Fruit fly (Drosophila melanogaster) whole organism, prepupa: Measurements from ENCODE around the gene Jig.
A peak's percentile ranks its signal among the peaks of the same experiment; 100 is the strongest.

Experiments
- Blimp-1 ChIP-seq: fragments of 200-800 bp; sonication (Bioruptor generic); optimal IDR thresholded peaks from 3 replicates; lab custom pipeline; 2017; ENCODE audit warnings: missing biosample characterization, missing genetic modification characterization, mild to moderate bottlenecking, moderate library complexity, missing genetic modification reagents
- CG10631 ChIP-seq: fragments of 200-800 bp; sonication (Bioruptor generic); optimal IDR thresholded peaks from 2 replicates; lab custom pipeline; 2016; ENCODE audit warnings: missing biosample characterization, missing genetic modification characterization
- CG10669 ChIP-seq: fragments of 200-800 bp; sonication (Bioruptor generic); optimal IDR thresholded peaks from 3 replicates; lab custom pipeline; 2018; ENCODE audit warnings: missing biosample characterization, mild to moderate bottlenecking, missing genetic modification characterization, moderate library complexity
- CG11294 ChIP-seq: fragments of 200-800 bp; sonication (Bioruptor generic); IDR thresholded peaks from 2 replicates; pipeline ENCODE4 v1.3.6; 2022; ENCODE audit warnings: missing biosample characterization, missing genetic modification characterization
- CG11762 ChIP-seq: fragments of 200-800 bp; sonication (Bioruptor generic); optimal IDR thresholded peaks from 3 replicates; lab custom pipeline; 2016; ENCODE audit warnings: missing biosample characterization, missing genetic modification characterization; ENCODE audit not compliant: insufficient read depth
- CG11902 ChIP-seq: fragments of 200-800 bp; sonication (Bioruptor generic); optimal IDR thresholded peaks from 3 replicates; lab custom pipeline; 2016; ENCODE audit warnings: missing biosample characterization, missing genetic modification characterization
- CG15336 ChIP-seq: fragments of 200-800 bp; sonication (Bioruptor generic); IDR thresholded peaks from 2 replicates; pipeline ENCODE4 v1.3.6; 2022; ENCODE audit warnings: missing biosample characterization, missing genetic modification characterization
- CG1621 ChIP-seq: fragments of 200-800 bp; sonication (Bioruptor generic); optimal IDR thresholded peaks from 3 replicates; lab custom pipeline; 2018; ENCODE audit warnings: missing biosample characterization, mild to moderate bottlenecking, missing genetic modification characterization
- CG16779 ChIP-seq: fragments of 200-800 bp; sonication (Bioruptor generic); optimal IDR thresholded peaks from 3 replicates; lab custom pipeline; 2017; ENCODE audit warnings: missing biosample characterization, mild to moderate bottlenecking, missing genetic modification characterization
- CG3032 ChIP-seq: fragments of 200-800 bp; optimal IDR thresholded peaks from 2 replicates; lab custom pipeline; 2019; ENCODE audit warnings: missing biosample characterization, mild to moderate bottlenecking, missing genetic modification characterization, moderate library complexity
- CG31627 ChIP-seq: fragments of 200-800 bp; sonication (Bioruptor generic); optimal IDR thresholded peaks from 3 replicates; lab custom pipeline; 2016; ENCODE audit warnings: missing biosample characterization, missing genetic modification characterization
- CG32006 ChIP-seq: fragments of 200-800 bp; sonication (Bioruptor generic); optimal IDR thresholded peaks from 3 replicates; lab custom pipeline; 2017; ENCODE audit warnings: missing biosample characterization, mild to moderate bottlenecking, missing genetic modification characterization
- CG3919 ChIP-seq: fragments of 200-800 bp; sonication (Bioruptor generic); optimal IDR thresholded peaks from 3 replicates; lab custom pipeline; 2016; ENCODE audit warnings: missing biosample characterization, missing genetic modification characterization
- CG4318 ChIP-seq: fragments of 200-800 bp; sonication (Bioruptor generic); optimal IDR thresholded peaks from 3 replicates; lab custom pipeline; 2017; ENCODE audit warnings: missing biosample characterization, mild to moderate bottlenecking, missing genetic modification characterization
- CG6163 ChIP-seq: fragments of 200-800 bp; sonication (Bioruptor generic); IDR thresholded peaks from 3 replicates; pipeline ENCODE4 v1.3.6; 2022; ENCODE audit warnings: missing biosample characterization, missing genetic modification characterization
- CG6792 ChIP-seq: fragments of 200-800 bp; sonication (Bioruptor generic); optimal IDR thresholded peaks from 3 replicates; lab custom pipeline; 2016; ENCODE audit warnings: missing biosample characterization, missing genetic modification characterization
- CG6854 ChIP-seq: fragments of 200-800 bp; sonication (Bioruptor generic); optimal IDR thresholded peaks from 2 replicates; lab custom pipeline; 2017; ENCODE audit warnings: missing biosample characterization, mild to moderate bottlenecking, missing genetic modification characterization
- CG7368 ChIP-seq: fragments of 200-800 bp; sonication (Bioruptor generic); optimal IDR thresholded peaks from 3 replicates; lab custom pipeline; 2016; ENCODE audit warnings: missing biosample characterization, missing genetic modification characterization
- CG8119 ChIP-seq: fragments of 200-800 bp; sonication (Bioruptor generic); IDR thresholded peaks from 3 replicates; pipeline ENCODE4 v1.3.6; 2022; ENCODE audit warnings: missing biosample characterization, missing genetic modification characterization
- CG8319 ChIP-seq: fragments of 200-800 bp; sonication (Bioruptor generic); optimal IDR thresholded peaks from 3 replicates; lab custom pipeline; 2016; ENCODE audit warnings: missing biosample characterization, missing genetic modification characterization
- CG8632 ChIP-seq: fragments of 200-800 bp; sonication (Bioruptor generic); optimal IDR thresholded peaks from 3 replicates; lab custom pipeline; 2016; ENCODE audit warnings: missing biosample characterization, missing genetic modification characterization
- CG9139 ChIP-seq: fragments of 200-800 bp; sonication (Bioruptor generic); optimal IDR thresholded peaks from 3 replicates; lab custom pipeline; 2017; ENCODE audit warnings: missing biosample characterization, mild to moderate bottlenecking, missing genetic modification characterization
- Eip78C ChIP-seq: fragments of 200-800 bp; sonication (Bioruptor generic); peaks from one replicate; lab custom pipeline; 2016; ENCODE audit warnings: missing biosample characterization, missing genetic modification characterization
- Ets21C ChIP-seq: fragments of 200-800 bp; sonication (Bioruptor generic); optimal IDR thresholded peaks from 3 replicates; lab custom pipeline; 2016; ENCODE audit warnings: missing biosample characterization, missing genetic modification characterization
- Ets96B ChIP-seq: fragments of 200-800 bp; optimal IDR thresholded peaks from 2 replicates; lab custom pipeline; 2019; ENCODE audit warnings: missing biosample characterization, mild to moderate bottlenecking, missing genetic modification characterization, moderate library complexity
- Gug ChIP-seq: fragments of 200-800 bp; sonication (Bioruptor generic); IDR thresholded peaks from 2 replicates; pipeline ENCODE4 v1.3.6; 2022; ENCODE audit warnings: missing biosample characterization, missing genetic modification characterization
- Hr39 ChIP-seq: fragments of 200-800 bp; sonication (Bioruptor generic); optimal IDR thresholded peaks from 2 replicates; lab custom pipeline; 2016; ENCODE audit warnings: missing biosample characterization, missing genetic modification characterization
- Hr4 ChIP-seq: fragments of 200-800 bp; sonication (Bioruptor generic); optimal IDR thresholded peaks from 3 replicates; lab custom pipeline; 2016; ENCODE audit warnings: missing biosample characterization, missing genetic modification characterization
- Lpt ChIP-seq: fragments of 200-800 bp; sonication (Bioruptor generic); optimal IDR thresholded peaks from 3 replicates; lab custom pipeline; 2016; ENCODE audit warnings: missing biosample characterization, missing genetic modification characterization
- Met ChIP-seq: fragments of 200-800 bp; sonication (Bioruptor generic); optimal IDR thresholded peaks from 3 replicates; lab custom pipeline; 2016; ENCODE audit warnings: missing biosample characterization, missing genetic modification characterization
- OdsH ChIP-seq: fragments of 200-800 bp; sonication (Bioruptor generic); optimal IDR thresholded peaks from 3 replicates; lab custom pipeline; 2016; ENCODE audit warnings: missing biosample characterization, missing genetic modification characterization
- Smox ChIP-seq: fragments of 200-800 bp; sonication (Bioruptor generic); optimal IDR thresholded peaks from 3 replicates; lab custom pipeline; 2016; ENCODE audit warnings: missing biosample characterization, missing genetic modification characterization
- Sox15 ChIP-seq: fragments of 200-800 bp; sonication (Bioruptor generic); optimal IDR thresholded peaks from 3 replicates; lab custom pipeline; 2016; ENCODE audit warnings: missing biosample characterization, missing genetic modification characterization
- achi ChIP-seq: fragments of 200-800 bp; sonication (Bioruptor generic); optimal IDR thresholded peaks from 3 replicates; lab custom pipeline; 2016; ENCODE audit warnings: missing biosample characterization, missing genetic modification characterization
- acj6 ChIP-seq: fragments of 200-800 bp; sonication (Bioruptor generic); optimal IDR thresholded peaks from 3 replicates; lab custom pipeline; 2016; ENCODE audit warnings: missing biosample characterization, missing genetic modification characterization
- cyc ChIP-seq: fragments of 200-800 bp; sonication (Bioruptor generic); optimal IDR thresholded peaks from 3 replicates; lab custom pipeline; 2016; ENCODE audit warnings: missing biosample characterization, missing genetic modification characterization
- dac ChIP-seq: fragments of 200-800 bp; sonication (Bioruptor generic); optimal IDR thresholded peaks from 2 replicates; lab custom pipeline; 2017; ENCODE audit warnings: missing biosample characterization, mild to moderate bottlenecking, missing genetic modification characterization
- dsx ChIP-seq: fragments of 200-800 bp; optimal IDR thresholded peaks from 3 replicates; lab custom pipeline; 2019; ENCODE audit warnings: missing biosample characterization, mild to moderate bottlenecking, missing genetic modification characterization, moderate library complexity; ENCODE audit not compliant: poor library complexity, severe bottlenecking
- eg ChIP-seq: fragments of 200-800 bp; sonication (Bioruptor generic); IDR thresholded peaks from 3 replicates; pipeline ENCODE4 v1.3.6; 2022; ENCODE audit warnings: missing biosample characterization, missing genetic modification characterization
- esn ChIP-seq: fragments of 200-800 bp; sonication (Bioruptor generic); optimal IDR thresholded peaks from 2 replicates; lab custom pipeline; 2016; ENCODE audit warnings: missing biosample characterization, mild to moderate bottlenecking, missing genetic modification characterization, moderate library complexity
- fd59A ChIP-seq: fragments of 200-800 bp; sonication (Bioruptor generic); optimal IDR thresholded peaks from 2 replicates; lab custom pipeline; 2017; ENCODE audit warnings: missing biosample characterization, mild to moderate bottlenecking, missing genetic modification characterization, missing genetic modification reagents
- fd85E ChIP-seq: fragments of 200-800 bp; sonication (Bioruptor generic); optimal IDR thresholded peaks from 3 replicates; lab custom pipeline; 2016; ENCODE audit warnings: missing biosample characterization, missing genetic modification characterization
- fkh ChIP-seq: fragments of 200-800 bp; sonication (Bioruptor generic); optimal IDR thresholded peaks from 3 replicates; lab custom pipeline; 2017; ENCODE audit warnings: missing biosample characterization, mild to moderate bottlenecking, missing genetic modification characterization, moderate library complexity
- lz ChIP-seq: fragments of 200-800 bp; sonication (Bioruptor generic); optimal IDR thresholded peaks from 3 replicates; lab custom pipeline; 2016; ENCODE audit warnings: missing biosample characterization, missing genetic modification characterization
- pdm3 ChIP-seq: fragments of 200-800 bp; sonication (Bioruptor generic); optimal IDR thresholded peaks from 3 replicates; lab custom pipeline; 2016; ENCODE audit warnings: missing biosample characterization, missing genetic modification characterization
- spab ChIP-seq: fragments of 200-800 bp; sonication (Bioruptor generic); optimal IDR thresholded peaks from 2 replicates; lab custom pipeline; 2017; ENCODE audit warnings: missing biosample characterization, mild to moderate bottlenecking, missing genetic modification characterization, missing genetic modification reagents
- ss ChIP-seq, 2 experiments: fragments of 200-800 bp; sonication (Bioruptor generic); optimal IDR thresholded peaks; 2 replicates in 1 of 2; 3 replicates in 1 of 2; lab custom pipeline; 2017 to 2018; ENCODE audit warnings: mild to moderate bottlenecking in 2 of 2, missing biosample characterization in 2 of 2, missing genetic modification characterization in 2 of 2, moderate library complexity in 1 of 2
- svp ChIP-seq: fragments of 200-800 bp; sonication (Bioruptor generic); peaks from one replicate; lab custom pipeline; 2016; ENCODE audit warnings: missing biosample characterization, missing genetic modification characterization
- topi ChIP-seq: fragments of 200-800 bp; sonication (Bioruptor generic); optimal IDR thresholded peaks from 3 replicates; lab custom pipeline; 2016; ENCODE audit warnings: missing biosample characterization, missing genetic modification characterization
- vri ChIP-seq: fragments of 200-800 bp; sonication (Bioruptor generic); optimal IDR thresholded peaks from 3 replicates; lab custom pipeline; 2016; ENCODE audit warnings: missing biosample characterization, mild to moderate bottlenecking, missing genetic modification characterization

Jig gene

DNA sequence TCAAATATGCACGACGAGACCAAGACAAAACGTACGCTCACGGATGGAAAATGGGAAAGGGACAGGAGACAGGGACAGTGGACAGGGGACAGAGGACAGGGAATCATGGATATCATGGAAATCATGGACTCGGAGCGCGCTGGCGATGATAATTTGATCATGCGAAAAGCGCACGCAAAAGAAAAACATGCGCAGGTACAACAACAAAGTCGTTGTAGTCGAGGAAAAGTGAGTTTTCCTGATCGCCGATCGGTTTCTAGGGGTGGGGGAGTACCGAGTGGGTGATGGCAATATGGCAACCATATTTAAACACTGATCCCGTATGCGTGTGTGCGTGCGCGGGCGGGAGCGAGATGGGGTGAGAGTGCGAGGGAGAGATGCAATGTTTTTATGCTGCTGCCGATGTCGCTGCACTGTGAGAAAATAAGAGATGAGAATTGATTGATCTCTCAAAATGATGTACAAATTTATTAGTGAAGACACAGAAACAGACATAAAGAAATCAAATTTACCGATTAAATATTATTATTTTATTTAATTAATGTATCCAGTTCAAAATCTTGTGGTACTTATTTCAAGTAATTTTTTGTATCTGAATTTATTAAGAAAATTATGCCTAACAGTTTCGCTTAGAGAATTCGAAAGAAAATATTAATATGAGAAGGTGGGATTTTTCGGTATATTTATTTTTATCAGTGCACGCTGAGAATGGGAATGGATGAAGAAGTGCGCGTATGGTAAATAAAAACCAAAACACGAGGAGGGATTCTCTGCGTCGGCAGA is 30.2 kb downstream of the Jig start:
- no peak for TF ChIP-seq cyc (GFP tag; lab: Kevin White, UChicago)
- TF ChIP-seq fd59A (GFP tag; lab: Kevin White, UChicago) = peak; percentile 48
- TF ChIP-seq CG10631 (GFP tag; lab: Kevin White, UChicago) = peak; percentile 74
- TF ChIP-seq spab (GFP tag; lab: Kevin White, UChicago) = peak; percentile 62
- peak; percentile 59 for TF ChIP-seq CG3919 (GFP tag; lab: Kevin White, UChicago)
- TF ChIP-seq fd85E (GFP tag; lab: Kevin White, UChicago) = no peak
- peak; percentile 60 for TF ChIP-seq achi (GFP tag; lab: Kevin White, UChicago)
- no peak for TF ChIP-seq lz (GFP tag; lab: Kevin White, UChicago)
- TF ChIP-seq topi (GFP tag; lab: Kevin White, UChicago) = peak; percentile 0
- TF ChIP-seq Hr4 (GFP tag; lab: Kevin White, UChicago) = peak; percentile 46
- peak; percentile 20 for TF ChIP-seq esn (GFP tag; lab: Kevin White, UChicago)
- no peak for TF ChIP-seq Hr39 (GFP tag; lab: Kevin White, UChicago)
- peak; percentile 37 for TF ChIP-seq CG8632 (GFP tag; lab: Kevin White, UChicago)
- TF ChIP-seq fkh (GFP tag; lab: Kevin White, UChicago) = peak; percentile 59
- peak; percentile 20 for TF ChIP-seq CG11762 (GFP tag; lab: Kevin White, UChicago)
- TF ChIP-seq CG32006 (GFP tag; lab: Kevin White, UChicago) = peak; percentile 73
- TF ChIP-seq CG31627 (GFP tag; lab: Kevin White, UChicago) = no peak
- TF ChIP-seq acj6 (GFP tag; lab: Kevin White, UChicago) = peak; percentile 66
- peak; percentile 79 for TF ChIP-seq Ets96B (tag; lab: Kevin White, UChicago)
- TF ChIP-seq CG7368 = no peak
- TF ChIP-seq OdsH = peak; percentile 66
- peak; percentile 46 for TF ChIP-seq CG9139 (GFP tag; lab: Kevin White, UChicago)
- no peak for TF ChIP-seq CG8319 (GFP tag; lab: Kevin White, UChicago)
- TF ChIP-seq Met = peak; percentile 31
- TF ChIP-seq CG6163 (GFP tag; lab: Robert Waterston, UW) = 0 out of 3 replicates have a peak, but pooled peaks have one; percentile 25
- TF ChIP-seq CG10669 (GFP tag; lab: Kevin White, UChicago) = peak; percentile 62
- no peak for TF ChIP-seq Ets21C (GFP tag; lab: Kevin White, UChicago)
- peak; percentile 47 for TF ChIP-seq CG4318
- TF ChIP-seq CG8119 (GFP tag; lab: Robert Waterston, UW) = peak; percentile 78
- TF ChIP-seq vri (GFP tag; lab: Kevin White, UChicago) = no peak
- TF ChIP-seq CG15336 (GFP tag; lab: Robert Waterston, UW) = peak; percentile 70
- no peak for TF ChIP-seq CG11294
- TF ChIP-seq Smox (GFP tag; lab: Kevin White, UChicago) = peak; percentile 11
- TF ChIP-seq svp = peak; percentile 48
- peak; percentile 56 for TF ChIP-seq CG6792 (GFP tag; lab: Kevin White, UChicago)
- no peak for TF ChIP-seq CG6854 (GFP tag; lab: Kevin White, UChicago)
- TF ChIP-seq Sox15 (GFP tag; lab: Kevin White, UChicago) = no peak
- peak; percentile 25 for TF ChIP-seq pdm3 (GFP tag; lab: Kevin White, UChicago)
- peak; percentile 55 for TF ChIP-seq eg
- TF ChIP-seq Eip78C (GFP tag; lab: Kevin White, UChicago) = peak; percentile 77
- TF ChIP-seq Lpt (GFP tag; lab: Kevin White, UChicago) = peak; percentile 47
- no peak; the same call in 1 of the 2 replicates for TF ChIP-seq Gug
- no peak for TF ChIP-seq dac (GFP tag; lab: Kevin White, UChicago)
- TF ChIP-seq CG1621 (tag; lab: Kevin White, UChicago) = peak; percentile 45
- no peak for TF ChIP-seq Blimp-1
- peak; percentile 75 for TF ChIP-seq CG3032 (tag; lab: Kevin White, UChicago)
- no peak for TF ChIP-seq CG11902 (GFP tag; lab: Kevin White, UChicago)
- peak; percentile 32 for TF ChIP-seq CG16779 (tag; lab: Kevin White, UChicago)
- TF ChIP-seq dsx = peak; percentile 45
- TF ChIP-seq ss (GFP tag; optimal IDR thresholded peaks at IDR 0.05; lab: Kevin White, UChicago) = peak; percentile 64 to 66
